Worm (Caenorhabditis elegans): ENCODE results near the gene txt-18.

ce11 chrII:6309198-6309597 is 34.7 kb upstream of the txt-18 start, which contains the start of gene glb-10:
- no peak for TF ChIP-seq lsl-1 (GFP tag; optimal IDR thresholded peaks at IDR 0.05)
- no peak for TF ChIP-seq gei-17 (GFP tag; optimal IDR thresholded peaks at IDR 0.05)
- no peak for TF ChIP-seq ceh-58 (GFP tag; IDR thresholded peaks at IDR 0.05)
- TF ChIP-seq chd-7 (tag; optimal IDR thresholded peaks at IDR 0.05) = no peak
- TF ChIP-seq unc-62 (GFP tag; optimal IDR thresholded peaks at IDR 0.05) = no peak
- no peak for TF ChIP-seq madf-8 (GFP tag; conservative IDR thresholded peaks at IDR 0.05)
- no peak for TF ChIP-seq hsf-1 (GFP tag; IDR thresholded peaks at IDR 0.05)
- TF ChIP-seq unc-130 (GFP tag; optimal IDR thresholded peaks at IDR 0.05) = no peak
- no peak for TF ChIP-seq zim-3 (tag; optimal IDR thresholded peaks at IDR 0.05)
- TF ChIP-seq pha-4 (tag; optimal IDR thresholded peaks at IDR 0.05) = no peak
- TF ChIP-seq F49E8.2 (tag; optimal IDR thresholded peaks at IDR 0.05; ENCODE audit: insufficient read depth) = no peak
